Fruit fly (Drosophila melanogaster) whole organism, pupa: ENCODE results near the gene CG1463.

ENCODE experiments used
- CG10348 ChIP-seq: fragments of 200-800 bp; sonication (Bioruptor generic); IDR thresholded peaks from 2 replicates; pipeline ENCODE4 v1.3.6; 2022; ENCODE audit warnings: missing biosample characterization, missing genetic modification characterization
- CG12605 ChIP-seq: fragments of 200-800 bp; sonication (Bioruptor generic); IDR thresholded peaks from 2 replicates; pipeline ENCODE4 v1.3.6; 2022; ENCODE audit warnings: missing biosample characterization, missing genetic modification characterization
- CG13204 ChIP-seq: fragments of 200-800 bp; sonication (Bioruptor generic); optimal IDR thresholded peaks from 2 replicates; lab custom pipeline; 2018; ENCODE audit warnings: missing biosample characterization, mild to moderate bottlenecking, missing genetic modification characterization, moderate library complexity
- CG14655 ChIP-seq: fragments of 200-800 bp; sonication (Bioruptor generic); optimal IDR thresholded peaks from 3 replicates; lab custom pipeline; 2017; ENCODE audit warnings: mild to moderate bottlenecking, missing biosample characterization, missing genetic modification reagents, missing genetic modification characterization
- CG15710 ChIP-seq: fragments of 200-800 bp; sonication (Bioruptor generic); optimal IDR thresholded peaks from 2 replicates; lab custom pipeline; 2018; ENCODE audit warnings: missing biosample characterization, mild to moderate bottlenecking, missing genetic modification characterization, moderate library complexity
- CG34367 ChIP-seq: fragments of 200-800 bp; sonication (Bioruptor generic); optimal IDR thresholded peaks from 2 replicates; lab custom pipeline; 2018; ENCODE audit warnings: missing biosample characterization, mild to moderate bottlenecking, missing genetic modification characterization
- CG9948 ChIP-seq: fragments of 200-800 bp; sonication (Bioruptor generic); optimal IDR thresholded peaks from 2 replicates; lab custom pipeline; 2018; ENCODE audit warnings: missing biosample characterization, mild to moderate bottlenecking, missing genetic modification characterization, moderate library complexity
- Ets98B ChIP-seq: fragments of 200-800 bp; sonication (Bioruptor generic); IDR thresholded peaks from 2 replicates; pipeline ENCODE4 v1.3.6; 2022; ENCODE audit warnings: missing biosample characterization, missing genetic modification characterization
- Pif1A ChIP-seq: fragments of 200-800 bp; sonication (Bioruptor generic); optimal IDR thresholded peaks from 3 replicates; lab custom pipeline; 2016; ENCODE audit warnings: missing biosample characterization, missing genetic modification characterization
- Pif1B ChIP-seq: fragments of 200-800 bp; sonication (Bioruptor generic); optimal IDR thresholded peaks from 3 replicates; lab custom pipeline; 2016; ENCODE audit warnings: missing biosample characterization, missing genetic modification characterization
- Snoo ChIP-seq: fragments of 200-800 bp; sonication (Bioruptor generic); optimal IDR thresholded peaks from 3 replicates; lab custom pipeline; 2017; ENCODE audit warnings: missing biosample characterization, mild to moderate bottlenecking, missing genetic modification characterization, inconsistent platforms

dm6 chrX:12595610-12596336, 15.7 kb downstream of the CG1463 start, which contains the start of the genes CG1824 and Sec16:
- no peak for TF ChIP-seq Pif1B (GFP tag; lab: Kevin White, UChicago)
- peak; percentile 11 for TF ChIP-seq CG9948 (tag; lab: Kevin White, UChicago)
- no peak for TF ChIP-seq Ets98B (GFP tag; lab: Robert Waterston, UW)
- TF ChIP-seq Snoo, result peak; percentile 11
- no peak for TF ChIP-seq CG12605 (GFP tag; lab: Robert Waterston, UW)
- no peak for TF ChIP-seq CG14655 (GFP tag; lab: Kevin White, UChicago)
- TF ChIP-seq Pif1A (GFP tag; lab: Kevin White, UChicago), result no peak
- no peak for TF ChIP-seq CG10348 (GFP tag; lab: Robert Waterston, UW)
- TF ChIP-seq CG15710 (tag; lab: Kevin White, UChicago), result peak; percentile 29
- no peak for TF ChIP-seq CG34367 (tag; lab: Kevin White, UChicago)
- no peak for TF ChIP-seq CG13204 (GFP tag; lab: Kevin White, UChicago)
